Worm (Caenorhabditis elegans) whole organism, L3 larva: Measurements from ENCODE around the gene R10F2.5.
A peak's percentile ranks its signal among the peaks of the same experiment; 100 is the strongest.

Experiments
- ZK546.5 ChIP-seq: sonication (generic microtip); optimal IDR thresholded peaks from 2 replicates; lab custom pipeline; 2017; ENCODE audit warnings: missing biosample characterization, missing genetic modification characterization
- aly-2 ChIP-seq: fragments of 150-350 bp; optimal IDR thresholded peaks from 2 replicates; lab custom pipeline; 2014; ENCODE audit warnings: missing biosample characterization, missing genetic modification characterization
- ceh-16 ChIP-seq: sonication (generic microtip); optimal IDR thresholded peaks from 2 replicates; lab custom pipeline; 2017; ENCODE audit warnings: missing biosample characterization, missing genetic modification characterization
- ceh-28 ChIP-seq: fragments of 150-350 bp; optimal IDR thresholded peaks from 2 replicates; lab custom pipeline; 2014; ENCODE audit warnings: missing biosample characterization, missing genetic modification reagents, missing genetic modification characterization
- ceh-82 ChIP-seq: fragments of 150-350 bp; optimal IDR thresholded peaks from 2 replicates; lab custom pipeline; 2014; ENCODE audit warnings: missing biosample characterization, missing genetic modification characterization
- daf-12 ChIP-seq: fragments of 150-350 bp; optimal IDR thresholded peaks from 2 replicates; lab custom pipeline; 2014; ENCODE audit warnings: missing biosample characterization, missing genetic modification reagents, missing genetic modification characterization
- egl-5 ChIP-seq: fragments of 150-350 bp; optimal IDR thresholded peaks from 2 replicates; lab custom pipeline; 2017; ENCODE audit warnings: missing biosample characterization, missing genetic modification reagents, missing genetic modification characterization, inconsistent platforms
- elt-1 ChIP-seq: fragments of 150-350 bp; optimal IDR thresholded peaks from 2 replicates; lab custom pipeline; 2014; ENCODE audit warnings: missing biosample characterization, missing genetic modification characterization
- elt-2 ChIP-seq: sonication (generic microtip); optimal IDR thresholded peaks from 2 replicates; lab custom pipeline; 2016; ENCODE audit warnings: missing genetic modification reagents, mild to moderate bottlenecking, missing genetic modification characterization, missing compliant biosample characterization
- elt-3 ChIP-seq, 3 experiments: fragments of 150-350 bp in 1 of 3; sonication (generic microtip) in 2 of 3; optimal IDR thresholded peaks; 2 replicates in 2 of 3; 4 replicates in 1 of 3; lab custom pipeline; 2014 to 2017; ENCODE audit warnings: missing biosample characterization in 3 of 3, missing genetic modification characterization in 3 of 3
- fkh-10 ChIP-seq: sonication (generic microtip); optimal IDR thresholded peaks from 2 replicates; lab custom pipeline; 2017; ENCODE audit warnings: missing biosample characterization, missing genetic modification reagents, missing genetic modification characterization
- fkh-2 ChIP-seq: fragments of 150-350 bp; optimal IDR thresholded peaks from 2 replicates; lab custom pipeline; 2014; ENCODE audit warnings: missing biosample characterization, missing genetic modification reagents, missing genetic modification characterization
- fos-1 ChIP-seq: fragments of 150-350 bp; optimal IDR thresholded peaks from 2 replicates; lab custom pipeline; 2014; ENCODE audit warnings: missing biosample characterization, missing genetic modification characterization
- hmg-11 ChIP-seq: sonication (generic microtip); optimal IDR thresholded peaks from 2 replicates; lab custom pipeline; 2016; ENCODE audit warnings: missing genetic modification characterization, missing compliant biosample characterization
- jun-1 ChIP-seq: fragments of 150-350 bp; optimal IDR thresholded peaks from 2 replicates; lab custom pipeline; 2014; ENCODE audit warnings: missing biosample characterization, missing genetic modification reagents, missing genetic modification characterization
- lin-15B ChIP-seq: fragments of 150-350 bp; optimal IDR thresholded peaks from 2 replicates; lab custom pipeline; 2014; ENCODE audit warnings: missing biosample characterization, missing genetic modification characterization
- lin-39 ChIP-seq: fragments of 150-350 bp; optimal IDR thresholded peaks from 2 replicates; lab custom pipeline; 2018; ENCODE audit warnings: missing biosample characterization, missing genetic modification reagents, missing genetic modification characterization
- lsy-12 ChIP-seq: sonication (generic microtip); optimal IDR thresholded peaks from 2 replicates; lab custom pipeline; 2016; ENCODE audit warnings: mild to moderate bottlenecking, missing genetic modification characterization, missing compliant biosample characterization
- mml-1 ChIP-seq: fragments of 150-350 bp; sonication (generic microtip); optimal IDR thresholded peaks from 3 replicates; lab custom pipeline; 2014; ENCODE audit warnings: missing biosample characterization, missing genetic modification characterization
- nfya-1 ChIP-seq: sonication (generic microtip); optimal IDR thresholded peaks from 2 replicates; lab custom pipeline; 2017; ENCODE audit warnings: missing genetic modification characterization, mild to moderate bottlenecking, missing compliant biosample characterization, antibody characterized with exemption, moderate library complexity; ENCODE audit not compliant: insufficient read depth
- nhr-11 ChIP-seq: fragments of 150-350 bp; optimal IDR thresholded peaks from 2 replicates; lab custom pipeline; 2014; ENCODE audit warnings: missing biosample characterization, missing genetic modification characterization
- nhr-12 ChIP-seq: fragments of 150-350 bp; optimal IDR thresholded peaks from 2 replicates; lab custom pipeline; 2014; ENCODE audit warnings: missing biosample characterization, missing genetic modification characterization
- nhr-23 ChIP-seq: fragments of 150-350 bp; optimal IDR thresholded peaks from 2 replicates; lab custom pipeline; 2014; ENCODE audit warnings: missing biosample characterization, missing genetic modification reagents, missing genetic modification characterization
- nhr-237 ChIP-seq: fragments of 150-350 bp; optimal IDR thresholded peaks from 2 replicates; lab custom pipeline; 2014; ENCODE audit warnings: missing biosample characterization, missing genetic modification characterization
- nhr-25 ChIP-seq: sonication (generic microtip); optimal IDR thresholded peaks from 2 replicates; lab custom pipeline; 2017; ENCODE audit warnings: missing biosample characterization, missing genetic modification characterization
- nhr-28 ChIP-seq: fragments of 150-350 bp; optimal IDR thresholded peaks from 2 replicates; lab custom pipeline; 2014; ENCODE audit warnings: missing biosample characterization, missing genetic modification characterization
- nhr-76 ChIP-seq: fragments of 150-350 bp; sonication (generic microtip); optimal IDR thresholded peaks from 5 replicates; lab custom pipeline; 2014; ENCODE audit warnings: missing biosample characterization, missing genetic modification characterization
- nhr-77 ChIP-seq: fragments of 150-350 bp; optimal IDR thresholded peaks from 2 replicates; lab custom pipeline; 2014; ENCODE audit warnings: missing biosample characterization, missing genetic modification characterization
- pqm-1 ChIP-seq: fragments of 150-350 bp; optimal IDR thresholded peaks from 2 replicates; lab custom pipeline; 2017; ENCODE audit warnings: missing biosample characterization, missing genetic modification characterization, inconsistent platforms
- sea-2 ChIP-seq: fragments of 150-350 bp; sonication (generic microtip); optimal IDR thresholded peaks from 4 replicates; lab custom pipeline; 2014; ENCODE audit warnings: missing biosample characterization, missing genetic modification reagents, missing genetic modification characterization
- skn-1 ChIP-seq: fragments of 150-350 bp; optimal IDR thresholded peaks from 2 replicates; lab custom pipeline; 2014; ENCODE audit warnings: missing biosample characterization, missing genetic modification characterization
- tbx-2 ChIP-seq: sonication (generic microtip); optimal IDR thresholded peaks from 2 replicates; lab custom pipeline; 2016; ENCODE audit warnings: mild to moderate bottlenecking, missing genetic modification characterization, missing compliant biosample characterization
- unc-39 ChIP-seq: sonication (generic microtip); optimal IDR thresholded peaks from 4 replicates; lab custom pipeline; 2017; ENCODE audit warnings: missing biosample characterization, missing genetic modification characterization
- unc-62 ChIP-seq: fragments of 150-350 bp; sonication (generic microtip); optimal IDR thresholded peaks from 4 replicates; lab custom pipeline; 2014; ENCODE audit warnings: missing biosample characterization, missing genetic modification reagents, missing genetic modification characterization
- zag-1 ChIP-seq: fragments of 150-350 bp; optimal IDR thresholded peaks from 2 replicates; lab custom pipeline; 2014; ENCODE audit warnings: missing biosample characterization, missing genetic modification characterization
- ztf-11 ChIP-seq: fragments of 150-350 bp; optimal IDR thresholded peaks from 2 replicates; lab custom pipeline; 2014; ENCODE audit warnings: missing biosample characterization, missing genetic modification characterization
- ztf-4 ChIP-seq: fragments of 150-350 bp; optimal IDR thresholded peaks from 2 replicates; lab custom pipeline; 2014; ENCODE audit warnings: missing biosample characterization, missing genetic modification characterization

Gene R10F2.5

DNA sequence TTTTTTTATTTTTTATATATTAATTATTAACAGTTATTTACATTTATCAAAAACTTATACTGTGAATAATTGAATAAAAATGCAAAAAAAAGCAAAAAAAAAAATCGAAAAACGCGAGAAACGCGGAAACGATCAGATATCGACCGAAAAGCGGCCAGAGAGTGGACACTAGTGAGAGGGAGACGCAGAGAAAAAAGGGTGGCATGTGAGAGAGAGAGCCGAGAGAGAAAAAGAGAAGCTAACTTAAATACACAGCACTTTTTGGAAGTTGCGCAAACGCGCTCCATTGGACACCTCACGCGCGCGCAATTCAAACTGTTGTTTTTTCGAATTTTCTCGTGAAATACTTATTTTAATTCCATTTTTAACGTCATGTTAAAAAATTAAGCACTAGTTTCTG is 41.9 kb upstream of the R10F2.5 start (continued):
- TF ChIP-seq nhr-237 (tag; lab: Kevin White, UChicago) = no peak
- TF ChIP-seq ZK546.5 (tag; lab: Kevin White, UChicago) = no peak
- TF ChIP-seq daf-12 = no peak
- no peak for TF ChIP-seq unc-62 (GFP tag; lab: Kevin White, UChicago)
- TF ChIP-seq mml-1 (tag; lab: Kevin White, UChicago) = no peak

- no peak for TF ChIP-seq unc-39 (tag; lab: Kevin White, UChicago)
- TF ChIP-seq zag-1 (tag; lab: Kevin White, UChicago) = no peak
- TF ChIP-seq nhr-25 (tag; lab: Kevin White, UChicago) = no peak
- TF ChIP-seq nhr-77 = no peak
- no peak for TF ChIP-seq ZK546.5 (tag; lab: Kevin White, UChicago)
- no peak for TF ChIP-seq lin-15B (tag; lab: Kevin White, UChicago)
- TF ChIP-seq mml-1 (tag; lab: Kevin White, UChicago) = no peak
- TF ChIP-seq elt-3 (tag; optimal IDR thresholded peaks at IDR 0.05; lab: Kevin White, UChicago) = no peak
- TF ChIP-seq fos-1 (tag; lab: Kevin White, UChicago) = no peak
- TF ChIP-seq nhr-23 = no peak
- no peak for TF ChIP-seq sea-2 (GFP tag; lab: Kevin White, UChicago)
- TF ChIP-seq lin-39 = no peak
Observed at ce11 chrIII:2965534-2965933, 41.0 kb upstream of the R10F2.5 start, which contains the start of gene H05C05.2. TSS of gene H05C05.2 (minus strand) at chrIII:2965634.

DNA sequence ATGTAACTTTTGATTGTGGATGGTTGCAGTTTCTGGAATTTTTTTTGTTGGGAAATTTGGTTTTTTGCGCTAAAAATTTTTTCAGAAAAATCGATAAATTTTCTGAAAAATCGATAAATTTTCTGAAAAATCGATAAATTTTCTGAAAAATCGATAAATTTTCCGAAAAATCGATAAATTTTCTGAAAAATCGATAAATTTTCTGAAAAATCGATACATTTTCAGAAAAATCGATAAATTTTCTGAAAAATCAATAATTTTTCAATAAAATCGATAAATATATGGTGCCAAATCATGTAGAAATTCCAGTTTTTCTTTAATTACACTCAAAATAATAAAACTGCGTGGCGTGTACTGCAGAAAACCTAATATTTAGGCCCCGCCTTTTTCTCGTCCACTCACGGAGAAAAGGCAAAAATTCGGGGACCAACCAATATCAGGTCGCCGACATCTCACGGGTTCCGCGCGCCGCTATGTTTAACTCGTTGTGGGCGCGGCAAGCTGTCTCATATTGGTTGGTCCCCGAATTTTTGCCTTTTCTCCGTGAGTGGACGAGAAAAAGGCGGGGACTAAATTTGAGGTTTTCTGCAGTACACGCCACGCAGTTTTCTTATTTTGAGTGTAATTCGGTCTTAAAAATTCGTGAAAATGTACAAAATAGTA is 38.5 kb upstream of the R10F2.5 start:
- peak; percentile 96 for TF ChIP-seq ceh-28 (tag; lab: Kevin White, UChicago)

ce11 chrIII:2961840-2962239 is 37.3 kb upstream of the R10F2.5 start:
- TF ChIP-seq nhr-12 (tag; lab: Kevin White, UChicago) = no peak
- no peak for TF ChIP-seq elt-3 (tag; optimal IDR thresholded peaks at IDR 0.05; lab: Kevin White, UChicago)
- TF ChIP-seq pqm-1 (tag; lab: Kevin White, UChicago) = no peak
- TF ChIP-seq ceh-28 (tag; lab: Kevin White, UChicago) = peak; percentile 87
- TF ChIP-seq sea-2 (GFP tag; lab: Kevin White, UChicago) = no peak
- no peak for TF ChIP-seq fkh-2 (tag; lab: Kevin White, UChicago)

DNA sequence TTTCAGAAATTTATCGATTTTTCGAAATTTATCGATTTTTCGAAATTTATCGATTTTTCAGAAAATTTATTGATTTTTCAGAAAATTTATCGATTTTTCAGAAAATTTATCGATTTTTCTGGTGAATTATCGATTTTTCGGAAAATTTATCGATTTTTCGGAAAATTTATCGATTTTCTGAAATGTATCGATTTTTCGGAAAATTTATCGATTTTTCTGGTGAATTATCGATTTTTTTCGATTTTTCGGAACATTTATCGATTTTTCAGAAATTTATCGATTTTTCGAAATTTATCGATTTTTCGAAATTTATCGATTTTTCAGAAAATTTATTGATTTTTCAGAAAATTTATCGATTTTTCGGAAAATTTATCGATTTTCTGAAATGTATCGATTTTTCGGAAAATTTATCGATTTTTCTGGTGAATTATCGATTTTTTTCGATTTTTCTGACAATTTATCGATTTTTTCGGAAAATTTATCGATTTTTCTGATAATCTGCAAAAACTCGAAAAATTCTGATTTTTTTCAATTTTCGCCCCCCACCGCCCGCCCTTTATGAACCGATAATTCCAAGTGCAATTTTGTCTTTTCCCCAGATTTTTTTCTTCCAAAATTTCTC is 36.3 kb upstream of the R10F2.5 start:
- peak; percentile 100 for TF ChIP-seq ceh-28 (tag; lab: Kevin White, UChicago)

DNA sequence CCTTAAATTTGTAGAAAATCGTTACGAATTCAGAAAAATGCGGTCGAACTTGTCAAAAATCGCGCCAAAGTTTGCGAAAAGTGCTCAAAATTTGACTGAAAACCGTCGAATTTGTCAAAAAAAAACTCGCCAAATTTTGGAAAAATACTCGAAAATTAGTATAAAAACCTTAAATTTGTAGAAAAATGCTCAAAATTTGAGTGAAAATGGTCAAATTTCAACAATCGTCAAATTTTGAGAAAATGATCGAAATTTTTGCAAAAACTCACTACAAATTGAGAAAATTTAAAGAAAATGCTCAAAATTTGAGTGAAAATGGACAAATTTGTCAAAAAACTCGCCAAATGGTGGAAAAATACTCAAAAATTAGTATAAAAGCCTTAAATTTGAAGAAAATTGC is 27.9 kb upstream of the R10F2.5 start:
- TF ChIP-seq hmg-11 (tag; lab: Kevin White, UChicago) (no peak), ztf-11 (no peak), nhr-237 (tag; lab: Kevin White, UChicago) (no peak), ztf-4 (tag; lab: Kevin White, UChicago) (no peak), egl-5 (tag; lab: Kevin White, UChicago) (no peak), fkh-10 (GFP tag; lab: Kevin White, UChicago) (no peak), skn-1 (tag; lab: Kevin White, UChicago) (no peak), nhr-23 (no peak), ZK546.5 (tag; lab: Kevin White, UChicago) (no peak)
- TF ChIP-seq, all 47 proteins: peak for 0

- TF ChIP-seq lsy-12 (tag; lab: Kevin White, UChicago) (no peak), tbx-2 (tag; lab: Kevin White, UChicago) (no peak), nfya-1 (tag; lab: Kevin White, UChicago) (peak; percentile 10), skn-1 (tag; lab: Kevin White, UChicago) (no peak), sea-2 (GFP tag; lab: Kevin White, UChicago) (no peak), ceh-16 (no peak), nhr-28 (no peak), elt-1 (tag; lab: Kevin White, UChicago) (no peak), aly-2 (tag; lab: Kevin White, UChicago) (no peak), ceh-82 (tag; lab: Kevin White, UChicago) (no peak), pqm-1 (tag; lab: Kevin White, UChicago) (peak; percentile 83), elt-2 (tag; lab: Kevin White, UChicago) (peak; percentile 90), nhr-23 (peak; percentile 66), nhr-11 (no peak), jun-1 (tag; lab: Kevin White, UChicago) (peak; percentile 4), zag-1 (tag; lab: Kevin White, UChicago) (no peak), fkh-2 (tag; lab: Kevin White, UChicago) (no peak), fkh-10 (GFP tag; lab: Kevin White, UChicago) (no peak), ceh-28 (tag; lab: Kevin White, UChicago) (peak; percentile 47), nhr-76 (tag; lab: Kevin White, UChicago) (no peak), nhr-12 (tag; lab: Kevin White, UChicago) (no peak)
Observed at ce11 chrIII:2948310-2948961, 23.9 kb upstream of the R10F2.5 start.
